Worm (Caenorhabditis elegans) whole organism, L3 larva: ENCODE measurements around the gene mrpl-18.

Experiments used
- R02D3.7 ChIP-seq: fragments of 150-350 bp; optimal IDR thresholded peaks from 2 replicates; lab custom pipeline; 2014; ENCODE audit warnings: missing biosample characterization, missing genetic modification characterization
- ZK546.5 ChIP-seq: sonication (generic microtip); optimal IDR thresholded peaks from 2 replicates; lab custom pipeline; 2017; ENCODE audit warnings: missing biosample characterization, missing genetic modification characterization
- ceh-16 ChIP-seq: sonication (generic microtip); optimal IDR thresholded peaks from 2 replicates; lab custom pipeline; 2017; ENCODE audit warnings: missing biosample characterization, missing genetic modification characterization
- ceh-82 ChIP-seq: fragments of 150-350 bp; optimal IDR thresholded peaks from 2 replicates; lab custom pipeline; 2014; ENCODE audit warnings: missing biosample characterization, missing genetic modification characterization
- daf-12 ChIP-seq: fragments of 150-350 bp; optimal IDR thresholded peaks from 2 replicates; lab custom pipeline; 2014; ENCODE audit warnings: missing biosample characterization, missing genetic modification reagents, missing genetic modification characterization
- egl-27 ChIP-seq: sonication (generic microtip); optimal IDR thresholded peaks from 4 replicates; lab custom pipeline; 2017; ENCODE audit warnings: missing biosample characterization, missing genetic modification reagents, missing genetic modification characterization
- elt-1 ChIP-seq: fragments of 150-350 bp; optimal IDR thresholded peaks from 2 replicates; lab custom pipeline; 2014; ENCODE audit warnings: missing biosample characterization, missing genetic modification characterization
- elt-2 ChIP-seq: sonication (generic microtip); optimal IDR thresholded peaks from 2 replicates; lab custom pipeline; 2016; ENCODE audit warnings: missing genetic modification reagents, mild to moderate bottlenecking, missing genetic modification characterization, missing compliant biosample characterization
- elt-3 ChIP-seq, 3 experiments: fragments of 150-350 bp in 1 of 3; sonication (generic microtip) in 2 of 3; optimal IDR thresholded peaks; 2 replicates in 2 of 3; 4 replicates in 1 of 3; lab custom pipeline; 2014 to 2017; ENCODE audit warnings: missing biosample characterization in 3 of 3, missing genetic modification characterization in 3 of 3
- fos-1 ChIP-seq: fragments of 150-350 bp; optimal IDR thresholded peaks from 2 replicates; lab custom pipeline; 2014; ENCODE audit warnings: missing biosample characterization, missing genetic modification characterization
- hmg-11 ChIP-seq: sonication (generic microtip); optimal IDR thresholded peaks from 2 replicates; lab custom pipeline; 2016; ENCODE audit warnings: missing genetic modification characterization, missing compliant biosample characterization
- jun-1 ChIP-seq: fragments of 150-350 bp; optimal IDR thresholded peaks from 2 replicates; lab custom pipeline; 2014; ENCODE audit warnings: missing biosample characterization, missing genetic modification reagents, missing genetic modification characterization
- lin-39 ChIP-seq: fragments of 150-350 bp; optimal IDR thresholded peaks from 2 replicates; lab custom pipeline; 2018; ENCODE audit warnings: missing biosample characterization, missing genetic modification reagents, missing genetic modification characterization
- lsy-12 ChIP-seq: sonication (generic microtip); optimal IDR thresholded peaks from 2 replicates; lab custom pipeline; 2016; ENCODE audit warnings: mild to moderate bottlenecking, missing genetic modification characterization, missing compliant biosample characterization
- mml-1 ChIP-seq: fragments of 150-350 bp; sonication (generic microtip); optimal IDR thresholded peaks from 3 replicates; lab custom pipeline; 2014; ENCODE audit warnings: missing biosample characterization, missing genetic modification characterization
- nhr-23 ChIP-seq: fragments of 150-350 bp; optimal IDR thresholded peaks from 2 replicates; lab custom pipeline; 2014; ENCODE audit warnings: missing biosample characterization, missing genetic modification reagents, missing genetic modification characterization
- nhr-237 ChIP-seq: fragments of 150-350 bp; optimal IDR thresholded peaks from 2 replicates; lab custom pipeline; 2014; ENCODE audit warnings: missing biosample characterization, missing genetic modification characterization
- nhr-28 ChIP-seq: fragments of 150-350 bp; optimal IDR thresholded peaks from 2 replicates; lab custom pipeline; 2014; ENCODE audit warnings: missing biosample characterization, missing genetic modification characterization
- nhr-43 ChIP-seq: sonication (generic microtip); optimal IDR thresholded peaks from 2 replicates; lab custom pipeline; 2016; ENCODE audit warnings: mild to moderate bottlenecking, missing genetic modification characterization, missing compliant biosample characterization; ENCODE audit not compliant: poor library complexity, severe bottlenecking
- nhr-67 ChIP-seq: fragments of 150-350 bp; optimal IDR thresholded peaks from 2 replicates; lab custom pipeline; 2014; ENCODE audit warnings: missing biosample characterization, missing genetic modification characterization
- nhr-76 ChIP-seq: fragments of 150-350 bp; sonication (generic microtip); optimal IDR thresholded peaks from 5 replicates; lab custom pipeline; 2014; ENCODE audit warnings: missing biosample characterization, missing genetic modification characterization
- nhr-77 ChIP-seq: fragments of 150-350 bp; optimal IDR thresholded peaks from 2 replicates; lab custom pipeline; 2014; ENCODE audit warnings: missing biosample characterization, missing genetic modification characterization
- pha-4 ChIP-seq: fragments of 150-350 bp; optimal IDR thresholded peaks from 2 replicates; lab custom pipeline; 2014; ENCODE audit warnings: missing biosample characterization, missing genetic modification reagents, missing genetic modification characterization
- pqm-1 ChIP-seq: fragments of 150-350 bp; optimal IDR thresholded peaks from 2 replicates; lab custom pipeline; 2017; ENCODE audit warnings: missing biosample characterization, missing genetic modification characterization, inconsistent platforms
- sea-2 ChIP-seq: fragments of 150-350 bp; sonication (generic microtip); optimal IDR thresholded peaks from 4 replicates; lab custom pipeline; 2014; ENCODE audit warnings: missing biosample characterization, missing genetic modification reagents, missing genetic modification characterization
- snpc-4 ChIP-seq: fragments of 150-350 bp; optimal IDR thresholded peaks from 2 replicates; lab custom pipeline; 2014; ENCODE audit warnings: missing biosample characterization, missing genetic modification characterization
- tbx-2 ChIP-seq: sonication (generic microtip); optimal IDR thresholded peaks from 2 replicates; lab custom pipeline; 2016; ENCODE audit warnings: mild to moderate bottlenecking, missing genetic modification characterization, missing compliant biosample characterization
- unc-39 ChIP-seq: sonication (generic microtip); optimal IDR thresholded peaks from 4 replicates; lab custom pipeline; 2017; ENCODE audit warnings: missing biosample characterization, missing genetic modification characterization
- zag-1 ChIP-seq: fragments of 150-350 bp; optimal IDR thresholded peaks from 2 replicates; lab custom pipeline; 2014; ENCODE audit warnings: missing biosample characterization, missing genetic modification characterization
- ztf-4 ChIP-seq: fragments of 150-350 bp; optimal IDR thresholded peaks from 2 replicates; lab custom pipeline; 2014; ENCODE audit warnings: missing biosample characterization, missing genetic modification characterization

mrpl-18 gene

DNA sequence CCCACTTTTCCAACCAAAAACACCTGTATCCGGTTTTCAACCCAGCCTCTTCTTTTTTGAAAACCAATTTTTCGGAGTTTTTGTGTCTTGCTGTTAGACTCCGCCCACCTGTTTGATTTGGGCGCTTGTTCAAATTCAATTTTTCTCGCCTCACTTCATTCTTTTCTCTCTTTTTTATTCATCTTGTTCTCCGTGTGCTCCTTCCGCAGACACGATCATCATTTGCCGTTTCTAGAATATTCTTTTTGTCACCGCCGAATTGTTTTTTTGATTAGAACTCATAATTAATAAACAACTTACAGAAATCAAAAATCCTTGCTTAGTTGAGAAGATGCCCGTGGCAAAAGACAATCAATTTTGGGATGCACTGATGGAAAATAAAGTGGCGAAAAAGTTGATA is 34.1 kb downstream of the mrpl-18 start, which contains the start of gene C50C3.5:
TSS of gene C50C3.5 (plus strand) at position 301 of the 400 bp plus-strand sequence.
- TF ChIP-seq tbx-2 (tag; lab: Kevin White, UChicago), result no peak
- no peak for TF ChIP-seq lin-39 (tag; lab: Kevin White, UChicago)
- TF ChIP-seq ztf-4 (tag; lab: Kevin White, UChicago), result no peak
- TF ChIP-seq, all 47 proteins: peak for 0

DNA sequence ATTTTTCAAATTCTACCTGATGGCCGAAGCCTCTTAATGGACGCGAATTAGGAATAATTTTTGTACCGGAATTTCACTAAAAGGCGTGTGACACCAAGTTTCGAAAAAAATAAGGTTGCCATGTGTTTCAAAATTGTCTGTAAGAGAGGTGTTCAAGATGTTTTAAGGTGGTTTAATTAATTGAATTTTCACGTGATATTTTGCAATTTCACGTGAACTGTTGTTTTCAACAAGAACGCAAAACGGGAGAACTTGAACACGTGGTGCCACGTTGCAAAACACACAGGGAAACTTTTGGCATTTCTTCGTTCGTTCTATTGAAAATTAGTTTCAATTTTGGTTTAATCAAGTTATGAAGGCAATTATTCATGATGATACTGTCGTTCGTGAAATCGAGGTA is 36.8 kb downstream of the mrpl-18 start, which contains the start of gene spc-2:
TSS of gene spc-2 (plus strand) at position 301 of the 400 bp plus-strand sequence.
- no peak for TF ChIP-seq snpc-4 (tag; lab: Kevin White, UChicago)
- no peak for TF ChIP-seq nhr-67 (tag; lab: Kevin White, UChicago)
- no peak for TF ChIP-seq nhr-23 (tag; lab: Kevin White, UChicago)
- TF ChIP-seq elt-3 (tag; optimal IDR thresholded peaks at IDR 0.05; lab: Kevin White, UChicago), result no peak
- TF ChIP-seq tbx-2 (tag; lab: Kevin White, UChicago), result no peak
- no peak for TF ChIP-seq mml-1
- TF ChIP-seq fos-1 (tag; lab: Kevin White, UChicago), result no peak
- no peak for TF ChIP-seq jun-1 (tag; lab: Kevin White, UChicago)
- TF ChIP-seq, all 47 proteins: peak for 0

DNA sequence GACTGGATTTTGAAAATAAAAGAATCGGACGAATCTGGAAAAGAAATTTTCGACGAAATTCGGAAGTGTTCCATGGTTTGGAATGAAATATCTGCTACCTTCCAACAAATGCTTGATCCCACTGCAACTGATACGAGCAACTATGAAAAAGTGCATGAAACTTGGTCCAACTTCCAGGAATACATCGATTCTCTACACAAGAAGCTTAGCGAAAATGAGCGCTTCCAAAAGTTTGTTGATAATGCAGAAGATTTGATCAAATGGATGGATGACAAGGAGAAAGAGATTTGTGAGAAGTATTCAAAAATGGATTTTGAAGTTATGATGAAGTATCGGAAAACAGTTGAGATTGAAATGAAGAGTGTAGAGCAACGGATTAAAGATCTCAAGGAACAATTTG is 37.8 kb downstream of the mrpl-18 start:
- no peak for TF ChIP-seq sea-2 (GFP tag; lab: Kevin White, UChicago)
- TF ChIP-seq elt-3 (tag; optimal IDR thresholded peaks at IDR 0.05; lab: Kevin White, UChicago), result no peak
- no peak for TF ChIP-seq pha-4 (tag; lab: Kevin White, UChicago)
- TF ChIP-seq ceh-82 (tag; lab: Kevin White, UChicago), result no peak

DNA sequence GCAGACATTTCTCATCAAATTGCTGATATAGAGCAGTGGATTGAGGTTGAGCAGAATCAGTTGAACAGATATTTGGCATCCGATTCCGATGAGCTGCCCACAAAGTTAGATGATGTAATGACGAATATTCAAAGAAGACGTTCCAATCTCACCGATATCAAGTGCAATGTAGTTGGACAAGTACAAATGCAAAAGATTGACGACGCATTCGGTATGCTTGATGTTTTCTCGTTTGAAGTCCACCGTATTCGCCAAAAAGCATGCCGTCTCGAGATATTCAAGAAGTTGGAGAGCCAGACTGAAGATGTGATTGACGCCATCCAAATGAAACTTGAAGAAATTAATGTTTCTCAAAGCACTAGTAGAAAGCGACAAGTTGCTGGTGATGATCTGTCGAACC is 40.3 kb downstream of the mrpl-18 start:
- no peak for TF ChIP-seq elt-1

DNA sequence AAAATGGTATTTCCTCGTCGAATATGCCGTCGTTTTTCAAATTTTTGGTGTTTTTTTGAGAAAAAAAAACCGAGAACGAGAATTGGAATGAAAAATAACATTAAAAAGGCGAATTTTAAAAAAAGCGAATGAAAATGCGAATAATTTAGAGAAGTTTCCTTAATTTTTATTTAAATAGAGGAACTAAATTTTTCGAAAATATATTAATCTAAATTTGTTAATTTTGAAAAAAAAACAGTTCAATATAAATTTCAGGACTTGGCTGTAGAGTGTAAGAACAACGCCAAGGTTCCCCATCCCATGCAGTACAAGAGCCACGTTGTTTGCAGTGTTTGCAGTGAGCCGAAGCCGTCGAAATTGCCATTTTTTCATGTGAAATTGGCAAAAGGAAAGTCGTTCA is 45.7 kb downstream of the mrpl-18 start, which contains the start of gene C50C3.19:
TSS of gene C50C3.19 (plus strand) at position 301 of the 400 bp plus-strand sequence.
- TF ChIP-seq ceh-16 (tag; lab: Kevin White, UChicago) (no peak), lsy-12 (tag; lab: Kevin White, UChicago) (no peak), nhr-76 (tag; lab: Kevin White, UChicago) (no peak), egl-27 (no peak), daf-12 (no peak), elt-1 (no peak), nhr-77 (tag; lab: Kevin White, UChicago) (no peak), hmg-11 (tag; lab: Kevin White, UChicago) (no peak), lin-39 (tag; lab: Kevin White, UChicago) (no peak), elt-3 (tag; optimal IDR thresholded peaks at IDR 0.05; lab: Kevin White, UChicago) (no peak)
- TF ChIP-seq, all 47 proteins: peak for 0

DNA sequence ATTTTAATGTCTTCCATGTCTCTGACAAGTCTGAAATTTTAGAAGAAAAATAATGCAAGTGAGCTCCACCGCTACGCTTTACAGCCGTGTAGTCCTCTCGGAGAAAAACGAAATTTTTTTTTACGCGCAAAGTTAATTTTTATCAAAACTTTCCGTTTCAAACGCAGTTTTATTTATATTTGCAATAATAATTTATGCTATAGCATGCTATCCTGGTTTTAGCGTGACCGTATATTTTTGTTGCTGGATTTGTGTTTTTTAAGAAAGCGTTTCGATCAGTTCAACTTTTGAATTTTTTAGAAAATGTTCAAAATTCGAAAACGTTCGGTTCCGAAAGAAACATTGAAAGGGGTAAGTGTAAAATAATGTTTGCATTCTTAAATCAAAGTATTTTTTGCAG is 46.9 kb downstream of the mrpl-18 start, which contains the start of gene C50C3.1:
TSS of gene C50C3.1 (plus strand) at position 301 of the 400 bp plus-strand sequence.
- TF ChIP-seq elt-2 (no peak), R02D3.7 (no peak), ZK546.5 (tag; lab: Kevin White, UChicago) (no peak), nhr-43 (no peak), unc-39 (tag; lab: Kevin White, UChicago) (no peak), nhr-77 (tag; lab: Kevin White, UChicago) (no peak), nhr-237 (no peak), nhr-28 (tag; lab: Kevin White, UChicago) (no peak), jun-1 (tag; lab: Kevin White, UChicago) (no peak), pqm-1 (no peak), tbx-2 (tag; lab: Kevin White, UChicago) (no peak), zag-1 (no peak), nhr-23 (tag; lab: Kevin White, UChicago) (no peak), elt-3 (tag; optimal IDR thresholded peaks at IDR 0.05; lab: Kevin White, UChicago) (no peak), mml-1 (no peak), ceh-16 (tag; lab: Kevin White, UChicago) (no peak), nhr-76 (tag; lab: Kevin White, UChicago) (no peak), sea-2 (GFP tag; lab: Kevin White, UChicago) (no peak)
